Fruit fly (Drosophila melanogaster) whole organism, pupa: ENCODE measurements around the gene CG13067.
A peak's percentile ranks its signal among the peaks of the same experiment; 100 is the strongest.

Source experiments
- CG10348 ChIP-seq: fragments of 200-800 bp; sonication (Bioruptor generic); IDR thresholded peaks from 2 replicates; pipeline ENCODE4 v1.3.6; 2022; ENCODE audit warnings: missing biosample characterization, missing genetic modification characterization
- CG12605 ChIP-seq: fragments of 200-800 bp; sonication (Bioruptor generic); IDR thresholded peaks from 2 replicates; pipeline ENCODE4 v1.3.6; 2022; ENCODE audit warnings: missing biosample characterization, missing genetic modification characterization
- CG13204 ChIP-seq: fragments of 200-800 bp; sonication (Bioruptor generic); optimal IDR thresholded peaks from 2 replicates; lab custom pipeline; 2018; ENCODE audit warnings: missing biosample characterization, mild to moderate bottlenecking, missing genetic modification characterization, moderate library complexity
- CG14655 ChIP-seq: fragments of 200-800 bp; sonication (Bioruptor generic); optimal IDR thresholded peaks from 3 replicates; lab custom pipeline; 2017; ENCODE audit warnings: mild to moderate bottlenecking, missing biosample characterization, missing genetic modification reagents, missing genetic modification characterization
- CG15710 ChIP-seq: fragments of 200-800 bp; sonication (Bioruptor generic); optimal IDR thresholded peaks from 2 replicates; lab custom pipeline; 2018; ENCODE audit warnings: missing biosample characterization, mild to moderate bottlenecking, missing genetic modification characterization, moderate library complexity
- CG17806 ChIP-seq: fragments of 200-800 bp; sonication (Bioruptor generic); optimal IDR thresholded peaks from 2 replicates; lab custom pipeline; 2018; ENCODE audit warnings: missing biosample characterization, mild to moderate bottlenecking, missing genetic modification characterization, moderate library complexity
- CG32121 ChIP-seq: fragments of 200-800 bp; sonication (Bioruptor generic); IDR thresholded peaks from 2 replicates; pipeline ENCODE4 v1.3.6; 2022; ENCODE audit warnings: missing biosample characterization, missing genetic modification characterization
- CG34367 ChIP-seq: fragments of 200-800 bp; sonication (Bioruptor generic); optimal IDR thresholded peaks from 2 replicates; lab custom pipeline; 2018; ENCODE audit warnings: missing biosample characterization, mild to moderate bottlenecking, missing genetic modification characterization
- CG4496 ChIP-seq: fragments of 200-800 bp; sonication (Bioruptor generic); IDR thresholded peaks from 3 replicates; pipeline ENCODE4 v1.3.6; 2022; ENCODE audit warnings: missing biosample characterization, missing genetic modification characterization
- CG8159 ChIP-seq: fragments of 200-800 bp; sonication (Bioruptor generic); optimal IDR thresholded peaks from 3 replicates; lab custom pipeline; 2018; ENCODE audit warnings: missing biosample characterization, mild to moderate bottlenecking, missing genetic modification characterization, moderate library complexity
- CG8301 ChIP-seq: fragments of 200-800 bp; sonication (Bioruptor generic); optimal IDR thresholded peaks from 2 replicates; lab custom pipeline; 2018; ENCODE audit warnings: missing biosample characterization, mild to moderate bottlenecking, missing genetic modification characterization
- CG9948 ChIP-seq: fragments of 200-800 bp; sonication (Bioruptor generic); optimal IDR thresholded peaks from 2 replicates; lab custom pipeline; 2018; ENCODE audit warnings: missing biosample characterization, mild to moderate bottlenecking, missing genetic modification characterization, moderate library complexity
- D1 ChIP-seq: fragments of 200-800 bp; sonication (Bioruptor generic); optimal IDR thresholded peaks from 2 replicates; lab custom pipeline; 2018; ENCODE audit warnings: missing biosample characterization, mild to moderate bottlenecking, missing genetic modification characterization, moderate library complexity
- EcR ChIP-seq: fragments of 200-800 bp; sonication (Bioruptor generic); optimal IDR thresholded peaks from 3 replicates; lab custom pipeline; 2019; ENCODE audit warnings: missing biosample characterization, missing genetic modification characterization, mild to moderate bottlenecking, moderate library complexity, missing genetic modification reagents
- Ets98B ChIP-seq: fragments of 200-800 bp; sonication (Bioruptor generic); IDR thresholded peaks from 2 replicates; pipeline ENCODE4 v1.3.6; 2022; ENCODE audit warnings: missing biosample characterization, missing genetic modification characterization
- Pif1A ChIP-seq: fragments of 200-800 bp; sonication (Bioruptor generic); optimal IDR thresholded peaks from 3 replicates; lab custom pipeline; 2016; ENCODE audit warnings: missing biosample characterization, missing genetic modification characterization
- Pif1B ChIP-seq: fragments of 200-800 bp; sonication (Bioruptor generic); optimal IDR thresholded peaks from 3 replicates; lab custom pipeline; 2016; ENCODE audit warnings: missing biosample characterization, missing genetic modification characterization
- Snoo ChIP-seq: fragments of 200-800 bp; sonication (Bioruptor generic); optimal IDR thresholded peaks from 3 replicates; lab custom pipeline; 2017; ENCODE audit warnings: missing biosample characterization, mild to moderate bottlenecking, missing genetic modification characterization, inconsistent platforms
- fd96Ca ChIP-seq: fragments of 200-800 bp; sonication (Bioruptor generic); IDR thresholded peaks from 3 replicates; pipeline ENCODE4 v1.3.6; 2022; ENCODE audit warnings: missing biosample characterization, missing genetic modification characterization
- gl ChIP-seq: fragments of 200-800 bp; sonication (Bioruptor generic); optimal IDR thresholded peaks from 2 replicates; lab custom pipeline; 2018; ENCODE audit warnings: missing biosample characterization, mild to moderate bottlenecking, missing genetic modification characterization
- rn ChIP-seq: fragments of 200-800 bp; sonication (Bioruptor generic); IDR thresholded peaks from 2 replicates; pipeline ENCODE4 v1.3.6; 2022; ENCODE audit warnings: missing biosample characterization, missing genetic modification characterization

CG13067 gene

DNA sequence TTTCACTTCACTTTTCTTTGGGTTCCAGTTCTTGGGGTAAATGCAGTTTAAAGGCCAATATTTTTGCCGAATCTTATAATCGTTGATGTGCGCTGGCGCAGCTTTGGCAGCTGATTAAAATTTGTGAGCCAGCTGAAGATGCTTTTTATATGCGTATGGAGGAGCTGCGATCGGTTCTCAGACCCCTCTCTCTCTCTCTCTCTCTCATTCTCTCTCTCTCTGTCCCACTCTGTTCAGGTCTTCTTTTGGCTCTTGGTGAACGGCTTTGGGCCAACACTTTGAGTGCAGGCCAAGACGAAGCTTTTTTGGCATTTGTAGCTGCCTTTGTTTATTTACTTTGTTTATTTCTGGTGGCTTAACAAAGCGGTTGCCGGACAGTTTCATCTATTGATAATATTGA lies 17.2 kb downstream of the CG13067 start, which contains the start of gene CG13046:
Gene CG13046, minus strand, starts transcription at position 101 of the 400 bp plus-strand sequence.
- TF ChIP-seq CG9948 (tag; lab: Kevin White, UChicago) (no peak), D1 (no peak)

dm6 chr3L:16289067-16289466 lies 18.0 kb downstream of the CG13067 start:
- TF ChIP-seq D1 (no peak), CG14655 (GFP tag; lab: Kevin White, UChicago) (peak; percentile 52), CG10348 (GFP tag; lab: Robert Waterston, UW) (no peak), CG9948 (tag; lab: Kevin White, UChicago) (peak; percentile 32), Ets98B (no peak), CG34367 (tag; lab: Kevin White, UChicago) (peak; percentile 3), CG8159 (tag; lab: Kevin White, UChicago) (peak; percentile 10), CG13204 (no peak), CG32121 (GFP tag; lab: Robert Waterston, UW) (no peak), Pif1A (GFP tag; lab: Kevin White, UChicago) (peak; percentile 25), CG15710 (peak; percentile 5), CG17806 (peak; percentile 22), Snoo (tag; lab: Kevin White, UChicago) (no peak), CG12605 (GFP tag; lab: Robert Waterston, UW) (no peak), rn (no peak)

dm6 chr3L:16290850-16291249 lies 19.8 kb downstream of the CG13067 start, which contains the start of gene CG13045:
Gene CG13045 (minus strand): TSS chr3L:16290950.
- no peak for TF ChIP-seq CG15710
- no peak for TF ChIP-seq EcR
- TF ChIP-seq Pif1B (GFP tag; lab: Kevin White, UChicago): no peak
- no peak for TF ChIP-seq CG8159 (tag; lab: Kevin White, UChicago)

DNA sequence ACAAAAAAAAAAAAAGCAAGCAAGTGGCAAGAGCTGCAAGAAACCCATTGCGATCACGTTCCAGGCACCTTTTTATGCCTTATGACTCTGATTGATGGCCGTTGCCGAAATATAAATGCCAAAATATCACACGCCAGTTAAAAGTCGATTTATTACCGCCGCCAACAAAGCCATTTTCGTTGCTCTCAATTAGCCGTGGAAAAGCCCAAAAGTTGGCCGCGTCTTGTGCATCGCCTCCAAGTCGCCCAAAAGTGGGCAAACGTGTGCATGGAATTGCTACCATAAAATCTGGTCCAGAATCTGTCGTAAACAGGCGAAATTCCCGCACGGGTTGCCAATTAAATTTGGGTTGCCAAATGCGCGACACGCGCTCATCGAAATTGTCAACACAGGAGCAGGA lies 20.6 kb downstream of the CG13067 start:
- peak; percentile 19; the same call in 1 of the 3 replicates for TF ChIP-seq fd96Ca (GFP tag; lab: Robert Waterston, UW)
- TF ChIP-seq CG8159 (tag; lab: Kevin White, UChicago): no peak
- TF ChIP-seq Pif1B (GFP tag; lab: Kevin White, UChicago): no peak
- TF ChIP-seq CG4496: peak; percentile 13; the same call in 1 of the 3 replicates
- no peak for TF ChIP-seq CG12605 (GFP tag; lab: Robert Waterston, UW)
- TF ChIP-seq Snoo (tag; lab: Kevin White, UChicago): no peak
- no peak for TF ChIP-seq rn
- no peak for TF ChIP-seq EcR
- peak; percentile 48 for TF ChIP-seq Ets98B
- no peak for TF ChIP-seq CG8301 (tag; lab: Kevin White, UChicago)
- TF ChIP-seq CG14655 (GFP tag; lab: Kevin White, UChicago): no peak

DNA sequence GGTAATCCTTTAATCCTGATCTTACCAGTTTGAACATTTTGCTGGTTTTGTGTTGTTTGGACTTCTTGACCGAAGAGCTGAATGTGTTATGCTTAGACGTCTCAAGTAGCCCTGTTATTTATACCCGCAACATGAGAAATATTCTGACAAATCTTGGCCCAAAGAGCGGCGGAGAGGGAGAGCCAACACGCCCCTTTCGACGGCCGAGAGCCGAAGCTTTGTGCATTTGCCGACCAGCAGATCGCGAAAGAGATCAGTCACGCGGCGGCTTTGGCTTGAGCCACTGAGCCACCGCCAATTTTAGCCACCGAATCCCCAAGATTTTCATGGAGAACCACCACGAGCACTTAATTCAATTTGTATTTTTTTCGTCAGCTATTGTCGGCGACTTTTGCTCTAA lies 24.4 kb downstream of the CG13067 start, which contains the start of gene CG4962:
Gene CG4962, minus strand, starts transcription at position 101 of the 400 bp plus-strand sequence.
- no peak for TF ChIP-seq CG10348 (GFP tag; lab: Robert Waterston, UW)
- TF ChIP-seq CG8301 (tag; lab: Kevin White, UChicago): no peak
- no peak for TF ChIP-seq CG12605 (GFP tag; lab: Robert Waterston, UW)
- TF ChIP-seq D1: no peak
- TF ChIP-seq gl (tag; lab: Kevin White, UChicago): no peak
- no peak for TF ChIP-seq EcR
- TF ChIP-seq CG13204: no peak
- no peak for TF ChIP-seq Pif1B (GFP tag; lab: Kevin White, UChicago)
- TF ChIP-seq CG4496: no peak

DNA sequence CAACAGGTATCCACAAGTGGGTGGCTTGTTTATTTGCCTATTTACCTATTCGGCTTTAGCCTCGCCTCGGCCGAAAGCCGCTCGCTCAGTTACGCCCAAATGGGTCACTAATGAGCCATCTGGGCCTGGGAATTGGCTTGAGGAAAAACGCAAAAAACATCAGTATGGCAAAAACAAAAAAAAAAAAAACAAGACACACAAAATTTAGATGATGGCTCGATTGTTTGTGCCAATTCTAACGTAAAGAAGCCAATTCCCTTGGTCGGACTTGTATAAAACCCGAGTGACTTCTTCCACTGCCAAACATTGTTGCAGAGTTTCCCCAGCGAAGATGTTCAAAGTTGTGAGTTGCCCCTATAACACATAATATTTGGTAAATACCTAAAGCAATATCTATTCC lies 30.1 kb downstream of the CG13067 start, which contains the start of gene CG4982:
Gene CG4982, plus strand, starts transcription at position 301 of the 400 bp plus-strand sequence.
- TF ChIP-seq CG15710 (no peak), EcR (no peak), CG8301 (tag; lab: Kevin White, UChicago) (no peak), rn (no peak), gl (tag; lab: Kevin White, UChicago) (no peak), Pif1B (GFP tag; lab: Kevin White, UChicago) (no peak), fd96Ca (GFP tag; lab: Robert Waterston, UW) (no peak), CG14655 (GFP tag; lab: Kevin White, UChicago) (no peak), CG32121 (GFP tag; lab: Robert Waterston, UW) (no peak), CG34367 (tag; lab: Kevin White, UChicago) (no peak), CG13204 (no peak), CG12605 (GFP tag; lab: Robert Waterston, UW) (no peak), CG8159 (tag; lab: Kevin White, UChicago) (no peak), CG4496 (no peak), CG10348 (GFP tag; lab: Robert Waterston, UW) (no peak)

- TF ChIP-seq Pif1B (GFP tag; lab: Kevin White, UChicago): no peak
- no peak for TF ChIP-seq CG32121 (GFP tag; lab: Robert Waterston, UW)
- no peak for TF ChIP-seq D1
- no peak for TF ChIP-seq CG10348 (GFP tag; lab: Robert Waterston, UW)
- TF ChIP-seq CG12605 (GFP tag; lab: Robert Waterston, UW): no peak
- no peak for TF ChIP-seq rn
- no peak for TF ChIP-seq CG15710
- no peak for TF ChIP-seq fd96Ca (GFP tag; lab: Robert Waterston, UW)
These were observed 32.0 kb downstream of the CG13067 start, which contains the start of gene CG13044 for dm6 chr3L:16303078-16303477. Gene CG13044 (minus strand): TSS chr3L:16303178.
